Fruit fly (Drosophila melanogaster) whole organism, embryonic: ENCODE results near the gene mal.

Experiments
- Awh ChIP-seq: fragments of 200-800 bp; sonication (Bioruptor generic); IDR thresholded peaks from 2 replicates; pipeline ENCODE4, ENCODE4 v1.3.6; 2022; ENCODE audit warnings: missing biosample characterization, missing genetic modification characterization
- Bdp1 ChIP-seq: fragments of 200-800 bp; sonication (Bioruptor generic); optimal IDR thresholded peaks from 3 replicates; lab custom pipeline; 2016; ENCODE audit warnings: missing biosample characterization, missing genetic modification characterization
- CG11695 ChIP-seq: fragments of 200-800 bp; sonication (Bioruptor generic); IDR thresholded peaks from 3 replicates; pipeline ENCODE4 v1.3.6; 2022; ENCODE audit warnings: missing biosample characterization, missing genetic modification characterization
- CG11696 ChIP-seq: fragments of 200-800 bp; sonication (Bioruptor generic); IDR thresholded peaks from 2 replicates; pipeline ENCODE4 v1.3.6; 2022; ENCODE audit warnings: missing biosample characterization, missing genetic modification characterization
- CG12155 ChIP-seq: fragments of 200-800 bp; sonication (Bioruptor generic); optimal IDR thresholded peaks from 3 replicates; lab custom pipeline; 2016; ENCODE audit warnings: missing biosample characterization, missing genetic modification characterization
- CG12659 ChIP-seq: fragments of 200-800 bp; sonication (Bioruptor generic); optimal IDR thresholded peaks from 3 replicates; lab custom pipeline; 2017; ENCODE audit warnings: mild to moderate bottlenecking, missing biosample characterization, missing genetic modification reagents, missing genetic modification characterization
- CG13287 ChIP-seq: fragments of 200-800 bp; sonication (Bioruptor generic); IDR thresholded peaks from 2 replicates; pipeline ENCODE4 v1.3.6; 2022; ENCODE audit warnings: missing biosample characterization, missing genetic modification characterization; ENCODE audit not compliant: partially characterized antibody
- CG13624 ChIP-seq: fragments of 200-800 bp; sonication (Bioruptor generic); optimal IDR thresholded peaks from 2 replicates; lab custom pipeline; 2016; ENCODE audit warnings: missing biosample characterization, missing genetic modification characterization
- CG13894 ChIP-seq: fragments of 200-800 bp; sonication (Bioruptor generic); optimal IDR thresholded peaks from 3 replicates; lab custom pipeline; 2018; ENCODE audit warnings: missing biosample characterization, mild to moderate bottlenecking, missing genetic modification characterization, moderate library complexity
- CG15073 ChIP-seq: fragments of 200-800 bp; sonication (Bioruptor generic); optimal IDR thresholded peaks from 2 replicates; lab custom pipeline; 2016; ENCODE audit warnings: missing biosample characterization, missing genetic modification characterization
- CG1603 ChIP-seq: fragments of 200-800 bp; sonication (Bioruptor generic); optimal IDR thresholded peaks from 2 replicates; lab custom pipeline; 2019; ENCODE audit warnings: missing biosample characterization, mild to moderate bottlenecking, missing genetic modification characterization, moderate library complexity
- CG16815 ChIP-seq: fragments of 200-800 bp; sonication (Bioruptor generic); optimal IDR thresholded peaks from 3 replicates; lab custom pipeline; 2017; ENCODE audit warnings: missing biosample characterization, mild to moderate bottlenecking, missing genetic modification characterization
- CG17802 ChIP-seq: fragments of 200-800 bp; sonication (Bioruptor generic); optimal IDR thresholded peaks from 2 replicates; lab custom pipeline; 2018; ENCODE audit warnings: missing biosample characterization, mild to moderate bottlenecking, missing genetic modification characterization, moderate library complexity
- CG1792 ChIP-seq: fragments of 200-800 bp; sonication (Bioruptor generic); optimal IDR thresholded peaks from 2 replicates; lab custom pipeline; 2016; ENCODE audit warnings: missing biosample characterization, missing genetic modification characterization
- CG2712 ChIP-seq: fragments of 200-800 bp; optimal IDR thresholded peaks from 3 replicates; lab custom pipeline; 2019; ENCODE audit warnings: missing biosample characterization, mild to moderate bottlenecking, missing genetic modification characterization, moderate library complexity
- CG32767 ChIP-seq: fragments of 200-800 bp; sonication (Bioruptor generic); IDR thresholded peaks from 2 replicates; pipeline ENCODE4 v1.3.6; 2022; ENCODE audit warnings: missing biosample characterization, missing genetic modification characterization
- CG34224 ChIP-seq: fragments of 200-800 bp; sonication (Bioruptor generic); IDR thresholded peaks from 3 replicates; pipeline ENCODE4 v1.3.6; 2022; ENCODE audit warnings: missing biosample characterization, missing genetic modification characterization; ENCODE audit not compliant: partially characterized antibody
- CG6765 ChIP-seq: fragments of 200-800 bp; sonication (Bioruptor generic); optimal IDR thresholded peaks from 3 replicates; lab custom pipeline; 2017; ENCODE audit warnings: missing biosample characterization, mild to moderate bottlenecking, missing genetic modification characterization
- CG6813 ChIP-seq: fragments of 200-800 bp; sonication (Bioruptor generic); optimal IDR thresholded peaks from 2 replicates; lab custom pipeline; 2017; ENCODE audit warnings: missing biosample characterization, missing genetic modification characterization, mild to moderate bottlenecking, moderate library complexity, missing genetic modification reagents
- CG8765 ChIP-seq: fragments of 200-800 bp; sonication (Bioruptor generic); IDR thresholded peaks from 2 replicates; pipeline ENCODE4 v1.3.6; 2022; ENCODE audit warnings: missing biosample characterization, missing genetic modification characterization
- Camta ChIP-seq: fragments of 200-800 bp; sonication (Bioruptor generic); optimal IDR thresholded peaks from 2 replicates; lab custom pipeline; 2016; ENCODE audit warnings: missing biosample characterization, missing genetic modification characterization
- Eip74EF ChIP-seq, 2 experiments: fragments of 200-800 bp in 1 of 2; fragments of >200 bp in 1 of 2; sonication (Bioruptor generic) in 1 of 2; optimal IDR thresholded peaks; 2 replicates each; lab custom pipeline; 2017 to 2019; ENCODE audit warnings: missing biosample characterization in 2 of 2, missing genetic modification characterization in 2 of 2, mild to moderate bottlenecking in 1 of 2, moderate library complexity in 1 of 2
- H15 ChIP-seq: fragments of 200-800 bp; sonication (Bioruptor generic); IDR thresholded peaks from 3 replicates; pipeline ENCODE4 v1.3.6; 2022; ENCODE audit warnings: missing biosample characterization, missing genetic modification characterization
- H2.0 ChIP-seq: fragments of 200-800 bp; sonication (Bioruptor generic); IDR thresholded peaks from 2 replicates; pipeline ENCODE4 v1.3.6; 2022; ENCODE audit warnings: missing biosample characterization, missing genetic modification characterization
- NC2α ChIP-seq: fragments of 200-800 bp; sonication (Bioruptor generic); optimal IDR thresholded peaks from 2 replicates; lab custom pipeline; 2016; ENCODE audit warnings: missing biosample characterization, missing genetic modification characterization
- Nf-YC ChIP-seq: fragments of 200-800 bp; optimal IDR thresholded peaks from 3 replicates; lab custom pipeline; 2019; ENCODE audit warnings: missing biosample characterization, mild to moderate bottlenecking, missing genetic modification characterization, moderate library complexity
- NfI ChIP-seq: fragments of 200-800 bp; sonication (Bioruptor generic); optimal IDR thresholded peaks from 3 replicates; lab custom pipeline; 2018; ENCODE audit warnings: missing biosample characterization, mild to moderate bottlenecking, missing genetic modification characterization, moderate library complexity
- Optix ChIP-seq: fragments of 200-800 bp; sonication (Bioruptor generic); IDR thresholded peaks from 3 replicates; pipeline ENCODE4 v1.3.6; 2022; ENCODE audit warnings: missing biosample characterization, missing genetic modification characterization
- PHDP ChIP-seq: fragments of 200-800 bp; sonication (Bioruptor generic); optimal IDR thresholded peaks from 3 replicates; lab custom pipeline; 2018; ENCODE audit warnings: missing biosample characterization, mild to moderate bottlenecking, missing genetic modification characterization, moderate library complexity
- Poxn ChIP-seq: fragments of 200-800 bp; sonication (Bioruptor generic); IDR thresholded peaks from 2 replicates; pipeline ENCODE4 v1.3.6; 2022; ENCODE audit warnings: missing biosample characterization, missing genetic modification characterization
- Sry-β ChIP-seq: fragments of 200-800 bp; sonication (Bioruptor generic); optimal IDR thresholded peaks from 2 replicates; lab custom pipeline; 2018; ENCODE audit warnings: missing biosample characterization, mild to moderate bottlenecking, missing genetic modification characterization, moderate library complexity
- Trl ChIP-seq, 3 experiments: fragments of >200 bp in 2 of 3; fragments of 200-800 bp in 1 of 3; sonication (Bioruptor generic) in 1 of 3; optimal IDR thresholded peaks; 2 replicates in 1 of 3; 3 replicates in 2 of 3; lab custom pipeline; 2016 to 2017; ENCODE audit warnings: missing biosample characterization in 1 of 3, missing genetic modification characterization in 1 of 3
- amos ChIP-seq: fragments of 200-800 bp; sonication (Bioruptor generic); IDR thresholded peaks from 2 replicates; pipeline ENCODE4 v1.3.6; 2022; ENCODE audit warnings: missing biosample characterization, missing genetic modification characterization; ENCODE audit not compliant: partially characterized antibody
- btn ChIP-seq: fragments of 200-800 bp; sonication (Bioruptor generic); optimal IDR thresholded peaks from 2 replicates; lab custom pipeline; 2016; ENCODE audit warnings: missing biosample characterization, missing genetic modification characterization
- cas ChIP-seq: fragments of 200-800 bp; sonication (Bioruptor generic); IDR thresholded peaks from 2 replicates; pipeline ENCODE4 v1.3.6; 2022; ENCODE audit warnings: missing biosample characterization, missing genetic modification characterization
- crol ChIP-seq: fragments of 200-800 bp; sonication (Bioruptor generic); IDR thresholded peaks from 2 replicates; pipeline ENCODE4 v1.3.6; 2022; ENCODE audit warnings: missing biosample characterization, missing genetic modification characterization
- fu2 ChIP-seq: fragments of 200-800 bp; sonication (Bioruptor generic); optimal IDR thresholded peaks from 2 replicates; lab custom pipeline; 2016; ENCODE audit warnings: missing biosample characterization, missing genetic modification characterization
- kni ChIP-seq: fragments of 200-800 bp; sonication (Bioruptor generic); optimal IDR thresholded peaks from 3 replicates; lab custom pipeline; 2017; ENCODE audit warnings: mild to moderate bottlenecking, missing biosample characterization, missing genetic modification reagents, missing genetic modification characterization
- knrl ChIP-seq: fragments of 200-800 bp; sonication (Bioruptor generic); IDR thresholded peaks from 3 replicates; pipeline ENCODE4 v1.3.6; 2022; ENCODE audit warnings: missing biosample characterization, missing genetic modification characterization; ENCODE audit not compliant: partially characterized antibody
- mirr ChIP-seq: fragments of 200-800 bp; sonication (Bioruptor generic); optimal IDR thresholded peaks from 3 replicates; lab custom pipeline; 2018; ENCODE audit warnings: missing biosample characterization, mild to moderate bottlenecking, missing genetic modification characterization
- phol ChIP-seq: fragments of 200-800 bp; sonication (Bioruptor generic); optimal IDR thresholded peaks from 3 replicates; lab custom pipeline; 2018; ENCODE audit warnings: missing biosample characterization, mild to moderate bottlenecking, missing genetic modification characterization, moderate library complexity
- sc ChIP-seq, 3 experiments: fragments of >200 bp in 2 of 3; fragments of 200-800 bp in 1 of 3; sonication (Bioruptor generic) in 1 of 3; optimal IDR thresholded peaks; 2 replicates in 2 of 3; 3 replicates in 1 of 3; lab custom pipeline; 2017; ENCODE audit warnings: mild to moderate bottlenecking in 1 of 3, missing biosample characterization in 1 of 3, missing genetic modification characterization in 1 of 3, missing genetic modification reagents in 1 of 3
- shn ChIP-seq: fragments of 200-800 bp; sonication (Bioruptor generic); optimal IDR thresholded peaks from 3 replicates; lab custom pipeline; 2016; ENCODE audit warnings: missing biosample characterization, missing genetic modification characterization
- tll ChIP-seq, 2 experiments: fragments of 200-800 bp in 1 of 2; fragments of >200 bp in 1 of 2; sonication (Bioruptor generic) in 1 of 2; optimal IDR thresholded peaks; 2 replicates each; lab custom pipeline; 2017 to 2019; ENCODE audit warnings: missing biosample characterization in 2 of 2, missing genetic modification characterization in 2 of 2, mild to moderate bottlenecking in 1 of 2, moderate library complexity in 1 of 2
- zen ChIP-seq: fragments of 200-800 bp; sonication (Bioruptor generic); optimal IDR thresholded peaks from 3 replicates; lab custom pipeline; 2018; ENCODE audit warnings: missing biosample characterization, mild to moderate bottlenecking, missing genetic modification characterization, moderate library complexity
- zen2 ChIP-seq: fragments of 200-800 bp; sonication (Bioruptor generic); IDR thresholded peaks from 3 replicates; pipeline ENCODE4 v1.3.6; 2022; ENCODE audit warnings: missing biosample characterization, missing genetic modification characterization; ENCODE audit not compliant: partially characterized antibody

mal gene

dm6 chrX:20429482-20430204, at the start of gene mal, which contains the start of gene CG11710 (continued):
- peak; percentile 67 for TF ChIP-seq Camta (GFP tag; lab: Kevin White, UChicago)
- no peak for TF ChIP-seq knrl
- peak; percentile 50 for TF ChIP-seq H2.0 (GFP tag; lab: Robert Waterston, UW)
- TF ChIP-seq CG16815 (GFP tag; lab: Kevin White, UChicago) = no peak
- TF ChIP-seq mirr (GFP tag; lab: Kevin White, UChicago) = peak; percentile 80
- TF ChIP-seq CG11695 (GFP tag; lab: Robert Waterston, UW) = peak; percentile 79; the same call in 2 of the 3 replicates
- no peak for TF ChIP-seq Awh (GFP tag; lab: Robert Waterston, UW)
- TF ChIP-seq CG13624 (GFP tag; lab: Kevin White, UChicago) = peak; percentile 88
- peak; percentile 72 for TF ChIP-seq CG6765
- peak; percentile 59; the same call in 1 of the 2 replicates for TF ChIP-seq CG32767 (GFP tag; lab: Robert Waterston, UW)
- TF ChIP-seq Bdp1 = no peak
- peak; percentile 68 for TF ChIP-seq CG1603 (tag; lab: Kevin White, UChicago)
- TF ChIP-seq zen2 (GFP tag; lab: Robert Waterston, UW) = no peak
- peak; percentile 49 for TF ChIP-seq CG1792 (GFP tag; lab: Kevin White, UChicago)
- TF ChIP-seq CG12155 (GFP tag; lab: Kevin White, UChicago) = peak; percentile 67
- no peak for TF ChIP-seq NC2α (GFP tag; lab: Kevin White, UChicago)
- TF ChIP-seq amos = no peak; the same call in 1 of the 2 replicates
- peak; percentile 42 for TF ChIP-seq zen (tag; lab: Kevin White, UChicago)
- TF ChIP-seq phol (tag; lab: Kevin White, UChicago) = peak; percentile 87
- TF ChIP-seq CG8765 (GFP tag; lab: Robert Waterston, UW) = no peak
- no peak for TF ChIP-seq Eip74EF (GFP tag; optimal IDR thresholded peaks at IDR 0.05; lab: Kevin White, UChicago)
- TF ChIP-seq CG11696 = no peak
- TF ChIP-seq CG12659 = peak; percentile 82
- TF ChIP-seq CG6813 (GFP tag; lab: Kevin White, UChicago) = peak; percentile 51
- no peak for TF ChIP-seq kni (GFP tag; lab: Kevin White, UChicago)
- TF ChIP-seq crol (GFP tag; lab: Robert Waterston, UW) = no peak
- no peak for TF ChIP-seq cas (GFP tag; lab: Robert Waterston, UW)
- TF ChIP-seq PHDP = peak; percentile 74
- TF ChIP-seq Sry-β (GFP tag; lab: Kevin White, UChicago) = peak; percentile 25
- no peak for TF ChIP-seq Poxn (GFP tag; lab: Robert Waterston, UW)
- TF ChIP-seq Nf-YC (tag; lab: Kevin White, UChicago) = peak; percentile 81
- TF ChIP-seq btn = peak; percentile 14
- no peak for TF ChIP-seq tll (GFP tag; optimal IDR thresholded peaks at IDR 0.05; lab: Kevin White, UChicago)
- no peak for TF ChIP-seq sc (optimal IDR thresholded peaks at IDR 0.05; lab: Kevin White, UChicago)
- TF ChIP-seq sc (GFP tag; optimal IDR thresholded peaks at IDR 0.05; lab: Kevin White, UChicago) = no peak
- peak; percentile 30 for TF ChIP-seq shn (GFP tag; lab: Kevin White, UChicago)
- no peak for TF ChIP-seq CG15073 (GFP tag; lab: Kevin White, UChicago)
- peak; percentile 83 for TF ChIP-seq CG13894 (tag; lab: Kevin White, UChicago)
- peak; percentile 51; the same call in 1 of the 3 replicates for TF ChIP-seq CG34224 (GFP tag; lab: Robert Waterston, UW)
- TF ChIP-seq CG2712 (tag; lab: Kevin White, UChicago) = peak; percentile 84
- peak; percentile 53 for TF ChIP-seq fu2 (GFP tag; lab: Kevin White, UChicago)
- TF ChIP-seq H15 = peak; percentile 64; the same call in 2 of the 3 replicates
- peak; percentile 68; the same call in 2 of the 3 replicates for TF ChIP-seq Optix (GFP tag; lab: Robert Waterston, UW)
- peak; percentile 53 for TF ChIP-seq CG17802 (tag; lab: Kevin White, UChicago)
- no peak for TF ChIP-seq Trl (optimal IDR thresholded peaks at IDR 0.05; lab: Kevin White, UChicago)
- TF ChIP-seq Trl (GFP tag; optimal IDR thresholded peaks at IDR 0.05; lab: Kevin White, UChicago) = peak; percentile 63
- peak; percentile 76 for TF ChIP-seq NfI (GFP tag; lab: Kevin White, UChicago)
- TF ChIP-seq CG13287 (GFP tag; lab: Robert Waterston, UW) = peak; percentile 51
